Fruit fly (Drosophila melanogaster): ENCODE data around the gene Apc.
A peak's percentile ranks its signal among the peaks of the same experiment; 100 is the strongest.

The Apc gene

DNA sequence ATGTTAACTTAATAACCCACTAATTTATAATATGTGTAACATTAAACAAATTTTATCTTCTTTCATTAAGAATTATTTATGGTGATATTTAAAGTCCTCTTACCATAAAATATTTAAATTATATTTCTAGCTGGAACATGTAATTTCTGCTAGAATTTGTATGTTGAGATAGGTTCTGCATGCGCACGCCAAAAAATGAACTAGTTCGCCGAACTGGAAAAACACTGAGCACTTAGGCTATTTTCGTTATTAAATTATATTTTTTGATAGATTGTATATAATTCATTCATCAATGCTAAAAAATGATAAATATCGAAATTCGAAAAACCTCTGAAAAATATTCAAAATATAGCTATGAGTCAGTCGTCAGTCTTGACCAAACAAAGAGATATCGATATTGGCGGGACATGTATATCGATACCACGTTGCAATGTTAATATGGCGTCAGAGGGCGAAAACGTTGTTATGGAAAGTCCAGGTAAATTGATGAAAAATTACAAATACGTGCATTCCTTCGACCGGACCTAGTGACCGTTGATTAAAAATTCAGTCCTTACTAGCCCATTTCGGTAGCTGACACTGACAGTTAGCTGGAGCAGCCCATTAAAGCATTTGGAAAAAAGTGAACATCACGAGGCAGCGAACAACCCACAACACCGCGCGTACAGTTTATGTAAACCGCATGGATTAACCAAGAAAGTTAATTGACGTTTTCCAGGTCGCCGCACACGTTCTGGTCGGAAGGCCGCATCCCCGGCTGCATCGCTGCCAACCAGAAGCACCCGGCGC, 32.7 kb downstream of the Apc start, which contains the start of gene Prp39 (continued):
- TF ChIP-seq Chrac-16 (GFP tag; optimal IDR thresholded peaks at IDR 0.05) (peak; percentile 23), Awh (GFP tag; IDR thresholded peaks at IDR 0.05) (no peak), CG14667 (GFP tag; IDR thresholded peaks at IDR 0.05) (peak; percentile 38), unc-4 (GFP tag; IDR thresholded peaks at IDR 0.05; ENCODE audit: partially characterized antibody) (peak; percentile 74), CG6791 (GFP tag; IDR thresholded peaks at IDR 0.05; ENCODE audit: partially characterized antibody) (peak; percentile 69), CG17361 (GFP tag; IDR thresholded peaks at IDR 0.05) (peak; percentile 51; the same call in 1 of the 3 replicates), al (GFP tag; IDR thresholded peaks at IDR 0.05) (peak; percentile 46; the same call in 1 of the 2 replicates), CG15011 (GFP tag; optimal IDR thresholded peaks at IDR 0.05) (no peak), CoRest (tag; optimal IDR thresholded peaks at IDR 0.05) (peak; percentile 32), CG10267 (tag; optimal IDR thresholded peaks at IDR 0.05) (peak; percentile 16), dm (GFP tag; optimal IDR thresholded peaks at IDR 0.05) (peak; percentile 55), CG11247 (GFP tag; IDR thresholded peaks at IDR 0.05) (0 out of 2 replicates have a peak, but pooled peaks have one; percentile 15), MBD-R2 (GFP tag; IDR thresholded peaks at IDR 0.05) (peak; percentile 38; the same call in 1 of the 2 replicates), CG14710 (tag; optimal IDR thresholded peaks at IDR 0.05) (peak; percentile 30), Dref (GFP tag; IDR thresholded peaks at IDR 0.05) (peak; percentile 79), Aef1 (GFP tag; IDR thresholded peaks at IDR 0.05) (peak; percentile 33; the same call in 1 of the 3 replicates), HmgZ (tag; optimal IDR thresholded peaks at IDR 0.05) (peak; percentile 24), Dbx (GFP tag; IDR thresholded peaks at IDR 0.05) (peak; percentile 29; the same call in 1 of the 3 replicates), H2.0 (GFP tag; IDR thresholded peaks at IDR 0.05) (peak; percentile 41; the same call in 1 of the 2 replicates), CG13287 (GFP tag; IDR thresholded peaks at IDR 0.05; ENCODE audit: partially characterized antibody) (peak; percentile 86), sna (GFP tag; IDR thresholded peaks at IDR 0.05; ENCODE audit: partially characterized antibody) (peak; percentile 53), CG14014 (GFP tag; IDR thresholded peaks at IDR 0.05) (peak; percentile 46; the same call in 1 of the 2 replicates), dmrt11E (tag; optimal IDR thresholded peaks at IDR 0.05) (peak; percentile 10), CG1603 (tag; optimal IDR thresholded peaks at IDR 0.05) (peak; percentile 71), trem (tag; optimal IDR thresholded peaks at IDR 0.05) (peak; percentile 49), BEAF-32 (GFP tag; optimal IDR thresholded peaks at IDR 0.05) (peak; percentile 75), zen (tag; optimal IDR thresholded peaks at IDR 0.05) (no peak), CG17829 (tag; optimal IDR thresholded peaks at IDR 0.05) (peak; percentile 11), exex (tag; optimal IDR thresholded peaks at IDR 0.05) (no peak), Hsf (GFP tag; optimal IDR thresholded peaks at IDR 0.05) (peak; percentile 25), ranshi (GFP tag; IDR thresholded peaks at IDR 0.05) (peak; percentile 43; the same call in 1 of the 2 replicates), slbo (GFP tag; IDR thresholded peaks at IDR 0.05) (peak; percentile 72), CG9932 (GFP tag; IDR thresholded peaks at IDR 0.05) (peak; percentile 64), Med (GFP tag) (peak; percentile 84), chinmo (GFP tag; IDR thresholded peaks at IDR 0.05; ENCODE audit: partially characterized antibody) (0 out of 4 replicates have a peak, but pooled peaks have one; percentile 50), tgo (GFP tag; IDR thresholded peaks at IDR 0.05) (peak; percentile 42; the same call in 2 of the 3 replicates), ken (GFP tag; IDR thresholded peaks at IDR 0.05) (peak; percentile 44; the same call in 1 of the 3 replicates), ci (GFP tag; IDR thresholded peaks at IDR 0.05) (peak; percentile 56; the same call in 2 of the 3 replicates), chn (GFP tag; optimal IDR thresholded peaks at IDR 0.05) (peak; percentile 27), CG11085 (GFP tag; IDR thresholded peaks at IDR 0.05) (no peak), CG6689 (GFP tag; IDR thresholded peaks at IDR 0.05) (peak; percentile 47; the same call in 1 of the 2 replicates), CG10366 (GFP tag; IDR thresholded peaks at IDR 0.05) (peak; percentile 31), Bgb (GFP tag; IDR thresholded peaks at IDR 0.05; ENCODE audit: partially characterized antibody) (peak; percentile 73), hkb (optimal IDR thresholded peaks at IDR 0.05) (no peak), hkb (GFP tag; IDR thresholded peaks at IDR 0.05) (peak; percentile 42; the same call in 1 of the 2 replicates), CG4424 (GFP tag; optimal IDR thresholded peaks at IDR 0.05) (peak; percentile 40), ssp (GFP tag; IDR thresholded peaks at IDR 0.05) (no peak), CG3847 (GFP tag; IDR thresholded peaks at IDR 0.05) (peak; percentile 28; the same call in 1 of the 2 replicates)
